Fruit fly (Drosophila melanogaster): ENCODE results near the gene CG7246.
"Not testable (repeated sequence)": the region's sequence is repeated elsewhere in the genome, so short reads cannot be mapped to it uniquely, and the experiment has no call there.

Gene CG7246

DNA sequence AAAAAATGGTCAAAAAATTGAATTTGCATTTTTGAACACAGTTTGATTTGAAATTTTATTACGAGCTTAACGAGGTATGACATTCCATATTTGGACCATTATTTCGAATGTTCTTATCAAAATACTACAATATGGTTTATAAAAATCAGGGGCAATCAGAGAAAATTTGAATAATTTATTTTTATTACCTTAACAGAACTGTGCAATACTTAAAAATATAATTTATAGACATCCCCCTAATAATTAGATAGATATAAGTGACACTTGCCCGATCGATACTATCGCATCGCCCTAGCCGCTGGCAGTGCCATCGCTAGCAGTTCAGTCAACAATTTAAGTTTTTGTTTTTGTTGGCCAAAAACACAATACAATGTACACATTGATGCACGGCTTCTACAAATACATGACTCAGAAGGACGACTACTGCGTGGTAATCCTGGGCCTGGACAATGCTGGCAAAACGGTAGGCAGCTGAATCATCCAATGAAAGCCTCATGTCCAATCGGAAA is 26.0 kb upstream of the CG7246 start, which contains the start of gene Arfrp1:
TSS of gene Arfrp1 (plus strand) at position 295 of the 509 bp plus-strand sequence.
- TF ChIP-seq CG17801 (GFP tag; optimal IDR thresholded peaks at IDR 0.05; ENCODE audit: partially characterized antibody), result peak; percentile 19

DNA sequence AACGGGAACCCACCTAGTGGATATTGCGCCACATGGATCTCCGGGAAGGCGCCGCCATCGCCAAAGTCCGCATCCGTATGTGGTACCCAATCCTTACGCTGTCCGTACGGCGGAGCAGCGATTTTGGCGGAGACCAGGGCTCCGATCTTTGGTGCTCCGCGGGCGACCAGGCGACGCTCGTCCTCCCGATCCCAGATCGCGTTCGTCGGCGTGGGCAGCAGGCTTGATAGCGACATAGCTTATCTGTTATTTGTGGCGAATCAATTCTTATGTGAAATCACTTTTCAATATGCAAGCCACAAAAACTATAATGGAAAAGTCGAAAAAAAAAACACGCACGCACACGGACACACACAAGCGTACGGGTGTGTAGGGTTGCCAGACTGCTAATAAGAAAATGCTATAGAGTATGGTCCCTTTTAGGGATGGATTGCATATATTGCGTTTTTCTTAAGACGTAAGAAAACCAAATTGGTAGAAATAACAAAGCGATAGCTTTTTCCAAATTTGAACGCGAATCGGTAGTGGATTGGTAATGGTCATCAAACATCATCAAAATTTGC is 25.4 kb upstream of the CG7246 start, which contains the start of gene Bx42:
TSS of gene Bx42 (minus strand) at position 393 of the 563 bp plus-strand sequence.
- no peak for TF ChIP-seq CG17801 (GFP tag; optimal IDR thresholded peaks at IDR 0.05; ENCODE audit: partially characterized antibody)

DNA sequence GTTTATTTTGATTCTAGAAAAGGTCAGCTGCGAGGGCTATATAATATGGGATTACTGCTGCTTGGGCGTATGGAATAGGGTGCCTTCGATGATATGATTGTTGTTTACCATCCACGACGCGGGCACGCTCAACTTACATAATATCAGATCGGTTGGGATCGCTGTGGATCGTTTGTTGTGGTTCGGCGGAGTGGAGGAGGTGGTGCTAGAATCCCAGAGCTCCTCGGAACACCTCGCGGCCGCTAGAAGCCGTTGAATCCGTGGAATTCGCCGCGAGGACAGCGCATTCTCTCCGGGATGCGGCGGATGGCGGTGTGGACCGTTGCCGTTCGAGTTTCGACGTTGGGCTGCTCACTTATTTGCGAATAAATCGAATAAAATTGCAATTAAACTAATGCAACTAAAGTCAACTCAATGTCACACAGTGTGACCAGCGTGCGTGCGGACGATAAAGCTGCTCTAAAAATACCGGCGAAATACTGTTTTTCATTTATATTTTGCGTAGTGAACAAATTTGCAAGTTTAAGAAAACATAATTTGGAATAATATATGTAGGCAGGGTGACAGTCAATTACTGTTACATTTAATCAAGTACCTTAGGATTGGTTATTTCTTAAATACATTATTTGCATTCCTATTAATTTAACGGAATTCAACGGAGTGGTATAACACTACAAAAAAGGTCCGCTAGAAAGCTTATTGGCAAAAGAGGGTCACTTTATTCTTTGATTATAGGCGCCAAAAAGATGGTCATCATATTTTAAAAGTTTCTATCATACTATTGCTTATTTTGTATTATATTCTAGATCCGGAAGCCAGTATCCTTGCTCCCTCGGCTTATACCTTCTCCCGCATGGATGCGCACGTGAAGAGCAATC is 22.7 kb upstream of the CG7246 start, which contains the start of gene CG7766:
TSS of gene CG7766 (minus strand) at position 432 of the 878 bp plus-strand sequence.
- TF ChIP-seq CG17801 (GFP tag; optimal IDR thresholded peaks at IDR 0.05; ENCODE audit: partially characterized antibody), result no peak

DNA sequence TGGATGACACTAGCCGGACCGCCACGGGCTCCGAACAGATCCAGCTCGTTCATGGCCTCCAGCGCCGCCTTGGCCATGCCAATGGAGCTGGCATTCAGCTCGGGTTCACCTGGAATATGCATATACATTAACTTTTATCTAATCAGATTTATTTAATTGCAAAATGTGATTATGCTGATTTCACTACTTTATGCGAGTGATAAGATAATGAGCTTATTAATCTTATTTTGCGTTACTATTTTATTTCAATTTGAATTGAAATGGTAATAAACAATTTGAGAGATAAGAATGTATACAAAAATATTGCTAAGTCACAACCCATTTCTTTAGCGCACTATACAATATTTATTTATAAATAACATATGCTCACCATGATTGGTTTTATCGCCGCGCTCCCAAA is 21.3 kb upstream of the CG7246 start:
- no peak for TF ChIP-seq CG17801 (GFP tag; optimal IDR thresholded peaks at IDR 0.05; ENCODE audit: partially characterized antibody)

DNA sequence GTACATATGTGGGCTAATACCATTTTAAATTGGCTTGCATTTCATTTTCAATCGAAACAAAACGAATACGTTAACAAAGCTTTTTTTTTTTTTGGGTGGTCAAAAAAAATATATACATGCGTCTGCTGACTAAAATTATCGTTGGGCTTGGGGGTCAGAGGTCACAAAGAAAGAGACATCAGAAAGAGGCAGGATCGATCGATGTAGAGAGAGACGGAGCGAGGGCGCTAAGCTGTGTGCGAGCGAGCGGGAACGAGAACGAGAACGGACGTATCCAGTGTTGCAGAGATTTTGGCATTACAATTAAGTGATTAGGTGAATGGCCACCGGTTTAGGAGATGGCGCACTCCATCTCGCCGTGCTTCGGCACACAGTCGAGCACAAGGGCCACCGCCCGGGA is 13.1 kb upstream of the CG7246 start:
- TF ChIP-seq CG17801 (GFP tag; optimal IDR thresholded peaks at IDR 0.05; ENCODE audit: partially characterized antibody), result no peak

DNA sequence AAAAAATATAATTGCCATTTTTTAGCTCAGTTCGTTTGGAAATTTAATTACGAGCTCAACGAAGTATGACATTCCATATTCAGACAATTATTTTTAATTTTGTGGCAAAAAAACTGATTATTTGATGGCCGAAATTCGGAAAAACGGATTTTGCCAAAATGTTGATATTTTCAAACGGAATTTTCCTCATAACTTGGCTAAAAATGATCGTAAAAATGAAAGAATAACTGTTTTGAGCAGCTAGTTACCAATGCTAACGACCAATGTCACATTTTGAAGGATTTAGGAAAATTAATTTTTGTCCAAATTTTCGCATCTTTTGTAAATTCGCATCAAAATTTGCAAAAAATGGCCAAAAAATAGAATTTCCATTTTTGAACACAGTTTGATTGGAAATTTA is 12.2 kb upstream of the CG7246 start:
- TF ChIP-seq CG17801 (GFP tag; optimal IDR thresholded peaks at IDR 0.05; ENCODE audit: partially characterized antibody), result no peak

DNA sequence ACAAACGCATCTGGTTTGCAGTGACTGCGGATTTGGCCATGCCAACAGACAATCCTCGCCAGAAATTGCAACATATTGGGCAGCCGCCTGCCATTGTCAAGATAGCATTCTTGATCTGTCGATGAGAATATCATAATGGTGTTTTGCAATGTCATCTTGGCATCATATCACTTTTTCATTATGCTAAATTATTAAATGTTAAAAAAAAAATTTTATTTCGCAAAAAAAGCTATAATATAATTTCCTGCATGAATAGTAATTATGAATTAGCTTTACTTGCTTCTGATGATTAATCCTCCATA is 9.2 kb upstream of the CG7246 start:
- TF ChIP-seq CG17801 (GFP tag; optimal IDR thresholded peaks at IDR 0.05; ENCODE audit: partially characterized antibody), result no peak

DNA sequence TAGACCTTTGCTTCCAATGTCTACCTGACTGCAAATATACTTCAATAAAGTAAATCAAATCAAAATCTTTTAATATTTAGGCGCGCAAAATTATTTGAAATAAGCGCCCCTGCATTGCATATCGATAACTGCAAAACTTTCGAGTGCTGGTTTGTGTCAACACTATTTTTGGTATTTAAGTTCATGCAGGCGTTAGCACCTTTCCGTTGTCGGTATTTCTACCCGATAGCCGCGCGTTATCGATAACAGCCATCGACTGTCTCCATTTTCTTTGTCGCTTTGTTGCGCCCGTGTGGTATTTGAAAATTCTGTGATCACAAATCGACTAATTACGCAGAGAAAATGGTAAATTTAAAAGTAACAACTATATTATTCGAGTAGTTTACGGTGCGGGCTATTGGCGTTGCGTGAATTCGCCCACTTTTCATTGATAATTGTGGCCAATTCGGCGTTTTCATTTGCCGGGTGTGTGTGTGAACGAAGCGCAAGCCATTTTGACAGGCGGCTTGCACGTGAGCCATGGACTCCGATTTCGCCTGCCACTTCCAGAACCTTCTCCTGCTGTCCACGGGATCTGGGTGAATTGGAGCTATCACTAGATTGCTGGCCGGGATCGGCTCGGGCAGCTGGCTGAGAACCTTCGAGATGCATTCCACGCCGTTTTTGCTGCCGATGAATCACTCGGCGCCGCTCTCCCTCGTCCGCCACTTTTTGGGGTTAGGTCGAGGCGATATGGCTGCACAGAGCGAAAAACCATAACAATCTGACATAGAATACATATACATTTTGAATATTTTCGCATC is 8.6 kb upstream of the CG7246 start, which contains the start of gene CCT2:
TSS of gene CCT2 (plus strand) at position 260 of the 803 bp plus-strand sequence.
- peak; percentile 69 for TF ChIP-seq CG17801 (GFP tag; optimal IDR thresholded peaks at IDR 0.05; ENCODE audit: partially characterized antibody)

DNA sequence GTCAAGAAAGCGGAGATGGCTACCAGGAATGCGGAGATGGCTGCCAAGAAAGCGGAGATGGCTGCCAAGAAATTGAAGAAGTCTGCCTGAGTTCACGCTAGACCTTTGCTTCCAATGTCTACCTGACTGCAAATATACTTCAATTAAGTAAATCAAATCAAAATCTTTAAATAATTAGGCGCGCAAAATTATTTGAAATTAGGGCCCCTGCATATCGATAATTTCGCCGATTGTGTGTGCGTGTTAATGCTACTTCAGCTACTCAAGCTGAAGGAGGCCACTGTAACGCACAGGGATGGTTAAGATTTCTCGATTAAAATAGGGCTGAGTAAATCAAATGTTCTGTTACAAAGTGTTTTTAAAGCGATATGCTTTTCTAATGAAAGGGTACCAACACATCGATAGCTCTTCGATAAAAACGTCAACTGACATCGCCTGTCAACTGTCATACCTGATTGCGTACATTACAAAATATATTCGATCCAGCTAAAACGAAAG is 7.1 kb upstream of the CG7246 start, which contains the start of gene CG6999:
TSS of gene CG6999 (plus strand) at position 448 of the 498 bp plus-strand sequence.
- not testable (repeated sequence) for TF ChIP-seq CG17801 (GFP tag; optimal IDR thresholded peaks at IDR 0.05; ENCODE audit: partially characterized antibody)

DNA sequence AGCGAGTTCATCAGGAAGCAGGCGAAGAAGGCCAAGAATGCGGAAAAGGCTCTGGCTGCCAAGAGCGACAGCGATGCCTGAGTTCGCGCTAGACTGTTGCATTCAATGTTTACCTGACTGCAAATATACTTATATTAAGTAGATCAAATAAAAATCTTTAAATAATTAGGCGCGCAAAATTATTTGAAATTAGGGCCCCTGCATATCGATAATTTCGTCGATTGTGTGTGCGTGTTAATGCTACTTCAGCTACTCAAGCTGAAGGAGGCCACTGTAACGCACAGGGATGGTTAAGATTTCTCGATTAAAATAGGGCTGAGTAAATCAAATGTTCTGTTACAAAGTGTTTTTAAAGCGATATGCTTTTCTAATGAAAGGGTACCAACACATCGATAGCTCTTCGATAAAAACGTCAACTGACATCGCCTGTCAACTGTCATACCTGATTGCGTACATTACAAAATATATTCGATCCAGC is 5.9 kb upstream of the CG7246 start, which contains the start of gene CG32706:
TSS of gene CG32706 (plus strand) at position 428 of the 478 bp plus-strand sequence.
- TF ChIP-seq CG17801 (GFP tag; optimal IDR thresholded peaks at IDR 0.05; ENCODE audit: partially characterized antibody), result not testable (repeated sequence)

DNA sequence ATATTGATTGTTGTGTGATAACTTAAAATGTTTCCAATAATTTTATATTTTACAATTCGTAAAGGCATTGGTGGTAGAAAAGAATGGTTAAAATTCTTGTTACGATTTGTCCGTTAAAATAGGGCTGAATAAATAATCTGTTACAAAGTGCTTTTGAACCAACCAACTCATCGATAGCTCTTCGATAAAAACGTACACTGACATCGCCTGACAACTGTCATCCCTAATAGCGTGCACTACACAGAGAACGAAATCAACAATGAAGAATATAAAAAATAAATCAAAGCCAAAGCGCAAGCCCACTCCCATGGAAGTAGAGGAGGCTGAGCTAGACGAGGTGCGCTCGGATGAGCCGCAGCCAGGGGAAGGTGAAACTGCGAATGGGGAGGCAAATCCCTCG is 4.9 kb upstream of the CG7246 start, which contains the start of gene CG32708:
TSS of gene CG32708 (plus strand) at position 207 of the 400 bp plus-strand sequence.
- peak; percentile 51 for TF ChIP-seq CG17801 (GFP tag; optimal IDR thresholded peaks at IDR 0.05; ENCODE audit: partially characterized antibody)

DNA sequence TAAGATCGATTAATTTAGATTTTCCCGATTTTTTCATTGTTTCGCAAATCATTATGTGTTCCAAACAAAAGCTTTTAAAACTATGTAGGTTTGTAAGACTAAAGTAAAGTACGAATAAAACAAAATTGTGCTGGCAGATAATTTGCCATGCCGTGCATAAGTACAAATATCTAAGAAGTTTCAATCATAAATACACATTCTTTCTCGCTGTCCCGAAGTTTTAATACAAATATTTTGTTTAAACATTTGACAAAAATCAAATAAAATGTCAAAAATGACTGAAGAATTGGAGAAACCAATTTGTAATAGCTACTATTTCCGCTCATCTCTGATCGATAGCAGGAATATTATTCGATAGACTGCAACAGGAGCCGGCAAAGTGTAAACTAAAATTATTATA is 1.7 kb upstream of the CG7246 start, which contains the start of gene APC4:
TSS of gene APC4 (plus strand) at position 332 of the 400 bp plus-strand sequence.
- TF ChIP-seq CG17801 (GFP tag; optimal IDR thresholded peaks at IDR 0.05; ENCODE audit: partially characterized antibody), result peak; percentile 0

DNA sequence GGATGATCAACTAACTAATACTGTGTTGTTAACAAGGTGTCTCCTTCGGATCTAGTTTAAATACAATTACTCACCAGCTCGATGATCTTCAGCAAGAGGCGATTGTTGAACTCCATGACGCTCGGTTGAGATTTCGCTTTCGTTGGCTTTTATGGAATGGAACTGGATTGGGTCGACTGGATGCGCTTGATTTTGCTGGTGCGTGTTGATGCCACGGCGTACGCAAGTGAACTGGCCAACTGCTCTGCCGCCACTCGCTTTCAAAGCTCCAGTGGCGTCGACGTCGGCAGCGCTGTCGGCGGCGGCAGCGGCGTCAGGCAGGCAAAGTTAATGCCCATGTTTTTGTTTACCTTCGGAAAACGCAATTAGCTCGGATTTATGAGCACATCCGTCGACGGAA is 2.6 kb downstream of the CG7246 start, which contains the start of gene CG44325:
TSS of gene CG44325 (minus strand) at position 237 of the 400 bp plus-strand sequence.
- no peak for TF ChIP-seq CG17801 (GFP tag; optimal IDR thresholded peaks at IDR 0.05; ENCODE audit: partially characterized antibody)

DNA sequence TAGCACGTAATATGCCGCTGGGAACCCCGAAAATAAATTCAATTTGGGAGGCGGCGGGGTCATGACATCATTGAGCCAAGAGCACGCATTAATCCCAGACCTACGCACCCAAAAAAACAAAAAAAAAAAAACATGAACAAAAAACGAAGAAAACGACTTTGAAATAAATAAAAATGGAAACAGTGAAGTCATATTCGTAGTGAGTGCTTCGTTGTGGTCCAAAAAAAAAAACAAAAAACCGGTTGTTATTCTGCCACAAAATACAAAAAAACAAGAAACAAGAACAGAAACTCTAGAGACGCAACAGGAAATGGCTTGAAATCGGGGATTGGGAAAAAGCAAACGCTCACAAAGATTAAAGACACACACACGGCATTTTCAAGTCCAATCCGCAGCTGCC is 3.3 kb downstream of the CG7246 start:
- TF ChIP-seq CG17801 (GFP tag; optimal IDR thresholded peaks at IDR 0.05; ENCODE audit: partially characterized antibody), result no peak
